Worm (Caenorhabditis elegans): Measurements from ENCODE around the gene T19D12.10.
"Not testable (repeated sequence)": the region's sequence is repeated elsewhere in the genome, so short reads cannot be mapped to it uniquely, and the experiment has no call there.

The T19D12.10 gene

ce11 chrII:6630811-6631210 lies 27.9 kb downstream of the T19D12.10 start, which contains the start of gene T19D12.4:
Gene T19D12.4, plus strand, starts transcription at chrII:6631105.
- TF ChIP-seq fos-1 (tag; optimal IDR thresholded peaks at IDR 0.05): peak; percentile 91
- TF ChIP-seq nhr-6 (tag; optimal IDR thresholded peaks at IDR 0.05): no peak

DNA sequence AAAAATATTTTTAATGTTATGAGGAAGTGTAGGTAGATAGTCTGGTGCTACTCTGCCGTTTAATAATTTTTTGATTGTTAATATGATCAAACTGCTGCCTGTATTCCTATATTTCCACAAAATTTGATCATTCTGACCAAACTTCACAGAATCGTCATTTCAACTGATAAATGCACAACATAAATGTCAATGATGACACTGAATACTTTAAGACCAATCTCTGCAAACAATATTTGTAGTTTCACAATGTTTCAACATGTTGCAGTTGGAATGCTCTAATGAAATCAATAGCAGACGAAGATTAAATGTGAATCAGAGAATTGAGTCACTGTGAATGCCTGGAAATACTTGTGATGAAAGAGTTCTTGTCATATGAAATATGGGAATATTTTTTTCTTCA lies 28.9 kb downstream of the T19D12.10 start:
- peak; percentile 71 for TF ChIP-seq fos-1 (tag; optimal IDR thresholded peaks at IDR 0.05)
- TF ChIP-seq nhr-23 (tag; optimal IDR thresholded peaks at IDR 0.05): no peak
- no peak for TF ChIP-seq nhr-10 (tag; optimal IDR thresholded peaks at IDR 0.05)
- no peak for TF ChIP-seq snpc-4 (tag; optimal IDR thresholded peaks at IDR 0.05)
- TF ChIP-seq blmp-1 (tag; optimal IDR thresholded peaks at IDR 0.05; ENCODE audit: insufficient read depth): no peak
- no peak for TF ChIP-seq nhr-237 (tag; optimal IDR thresholded peaks at IDR 0.05)

ce11 chrII:6628397-6628796 lies 30.3 kb downstream of the T19D12.10 start:
- TF ChIP-seq lin-13 (GFP tag; optimal IDR thresholded peaks at IDR 0.05) (no peak), elt-3 (tag; optimal IDR thresholded peaks at IDR 0.05) (no peak), sma-9 (GFP tag; optimal IDR thresholded peaks at IDR 0.05) (peak; percentile 20), sma-9 (tag; optimal IDR thresholded peaks at IDR 0.05) (no peak), fos-1 (tag; optimal IDR thresholded peaks at IDR 0.05) (peak; percentile 84), nhr-11 (tag; optimal IDR thresholded peaks at IDR 0.05) (no peak), lin-39 (tag; optimal IDR thresholded peaks at IDR 0.05) (no peak)

- not testable (repeated sequence) for TF ChIP-seq dmd-4, ceh-82, mdl-1 (tag; optimal IDR thresholded peaks at IDR 0.05)
Measured at ce11 chrII:6627182-6627581, 31.5 kb downstream of the T19D12.10 start, which contains the start of the genes F54H5.5 and F54H5.2. Gene F54H5.5, minus strand, starts transcription at chrII:6627282. Gene F54H5.2, plus strand, starts transcription at chrII:6627484.

ce11 chrII:6625302-6625701 lies 33.4 kb downstream of the T19D12.10 start, which contains the start of gene F54H5.14:
Gene F54H5.14, minus strand, starts transcription at chrII:6625402.
- TF ChIP-seq ceh-16 (tag; optimal IDR thresholded peaks at IDR 0.05) (no peak), blmp-1 (tag; optimal IDR thresholded peaks at IDR 0.05; ENCODE audit: insufficient read depth) (no peak), nhr-21 (tag; optimal IDR thresholded peaks at IDR 0.05) (no peak), nhr-23 (tag; optimal IDR thresholded peaks at IDR 0.05) (no peak), fos-1 (tag; optimal IDR thresholded peaks at IDR 0.05) (peak; percentile 0), nhr-11 (tag; optimal IDR thresholded peaks at IDR 0.05) (no peak)

DNA sequence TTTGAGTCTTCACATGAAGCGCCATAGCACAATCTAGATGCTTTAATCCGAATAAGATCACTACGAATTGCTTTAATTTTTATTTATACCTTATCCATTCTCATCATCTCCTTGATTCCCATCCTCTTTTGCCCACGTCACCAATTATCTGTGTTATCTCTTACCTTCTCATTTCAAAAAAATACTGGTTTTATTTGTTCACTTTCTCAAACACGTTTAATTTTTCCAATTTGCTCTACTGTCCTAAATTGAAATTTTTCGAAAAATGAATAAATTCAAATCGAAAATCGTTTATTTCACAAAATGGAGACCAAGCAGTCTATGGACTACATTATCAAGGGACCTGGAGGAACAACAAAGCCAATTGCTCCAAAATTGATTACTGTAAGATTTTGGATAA lies 36.8 kb downstream of the T19D12.10 start, which contains the start of gene F54H5.3:
Gene F54H5.3, plus strand, starts transcription at position 301 of the 400 bp plus-strand sequence.
- no peak for TF ChIP-seq ama-1 (optimal IDR thresholded peaks at IDR 0.05)
- no peak for TF ChIP-seq nhr-77 (tag; optimal IDR thresholded peaks at IDR 0.05)
- no peak for TF ChIP-seq Y55F3AM.14 (GFP tag; optimal IDR thresholded peaks at IDR 0.05)
- no peak for TF ChIP-seq nhr-129 (tag; optimal IDR thresholded peaks at IDR 0.05)
- no peak for TF ChIP-seq ceh-16 (tag; optimal IDR thresholded peaks at IDR 0.05)

DNA sequence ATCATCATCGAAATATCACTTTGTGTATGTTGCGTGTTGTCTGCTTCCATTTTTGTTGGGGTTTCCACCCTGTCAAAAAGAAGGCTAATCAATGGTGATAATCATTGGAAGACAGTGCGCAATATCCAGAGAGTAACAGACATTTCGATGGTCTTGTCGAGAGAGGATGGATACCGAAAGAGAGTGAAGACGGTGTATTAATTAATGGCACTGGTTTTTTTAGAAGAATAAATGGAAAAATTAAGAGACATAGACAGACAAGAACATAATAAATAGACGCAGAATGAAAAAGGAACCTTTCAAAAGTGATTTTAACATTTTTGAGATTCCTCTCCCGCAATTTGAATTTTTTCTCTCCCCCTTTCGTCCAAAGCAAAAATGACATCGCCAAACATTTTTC lies 39.7 kb downstream of the T19D12.10 start:
- TF ChIP-seq nhr-25 (tag; optimal IDR thresholded peaks at IDR 0.05) (peak; percentile 53), blmp-1 (tag; optimal IDR thresholded peaks at IDR 0.05; ENCODE audit: insufficient read depth) (peak; percentile 7), nhr-21 (tag; optimal IDR thresholded peaks at IDR 0.05) (peak; percentile 6), nhr-11 (tag; optimal IDR thresholded peaks at IDR 0.05) (no peak), sma-9 (GFP tag; optimal IDR thresholded peaks at IDR 0.05) (peak; percentile 22), sma-9 (tag; optimal IDR thresholded peaks at IDR 0.05) (no peak), sma-3 (GFP tag; optimal IDR thresholded peaks at IDR 0.05) (peak; percentile 14)

ce11 chrII:6616770-6617169 lies 41.9 kb downstream of the T19D12.10 start, which contains the start of gene klf-3:
Gene klf-3, plus strand, starts transcription at chrII:6616878.
- TF ChIP-seq blmp-1 (tag; optimal IDR thresholded peaks at IDR 0.05; ENCODE audit: insufficient read depth) (peak; percentile 1), C34F6.9 (tag; optimal IDR thresholded peaks at IDR 0.05) (no peak)

- TF ChIP-seq ceh-82 (tag; optimal IDR thresholded peaks at IDR 0.05): no peak
- TF ChIP-seq nhr-11 (tag; optimal IDR thresholded peaks at IDR 0.05): no peak
- no peak for TF ChIP-seq peb-1 (tag; optimal IDR thresholded peaks at IDR 0.05)
- peak; percentile 85 for TF ChIP-seq fos-1 (tag; optimal IDR thresholded peaks at IDR 0.05)
- TF ChIP-seq Y55F3AM.14 (GFP tag; optimal IDR thresholded peaks at IDR 0.05): no peak
- TF ChIP-seq elt-3 (tag; optimal IDR thresholded peaks at IDR 0.05): no peak
- no peak for TF ChIP-seq snpc-4 (tag; optimal IDR thresholded peaks at IDR 0.05)
- TF ChIP-seq nhr-10 (tag; optimal IDR thresholded peaks at IDR 0.05): no peak
- TF ChIP-seq R02D3.7 (tag; optimal IDR thresholded peaks at IDR 0.05): no peak
- no peak for TF ChIP-seq nhr-12 (tag; optimal IDR thresholded peaks at IDR 0.05)
- TF ChIP-seq nhr-129 (tag; optimal IDR thresholded peaks at IDR 0.05): no peak
- no peak for TF ChIP-seq sma-3 (GFP tag; optimal IDR thresholded peaks at IDR 0.05)
- peak; percentile 38 for TF ChIP-seq sma-9 (GFP tag; optimal IDR thresholded peaks at IDR 0.05)
- TF ChIP-seq sma-9 (tag; optimal IDR thresholded peaks at IDR 0.05): no peak
Measured at ce11 chrII:6616135-6616534, 42.5 kb downstream of the T19D12.10 start.
